Worm (Caenorhabditis elegans): ENCODE results near the gene mrpl-36.

DNA sequence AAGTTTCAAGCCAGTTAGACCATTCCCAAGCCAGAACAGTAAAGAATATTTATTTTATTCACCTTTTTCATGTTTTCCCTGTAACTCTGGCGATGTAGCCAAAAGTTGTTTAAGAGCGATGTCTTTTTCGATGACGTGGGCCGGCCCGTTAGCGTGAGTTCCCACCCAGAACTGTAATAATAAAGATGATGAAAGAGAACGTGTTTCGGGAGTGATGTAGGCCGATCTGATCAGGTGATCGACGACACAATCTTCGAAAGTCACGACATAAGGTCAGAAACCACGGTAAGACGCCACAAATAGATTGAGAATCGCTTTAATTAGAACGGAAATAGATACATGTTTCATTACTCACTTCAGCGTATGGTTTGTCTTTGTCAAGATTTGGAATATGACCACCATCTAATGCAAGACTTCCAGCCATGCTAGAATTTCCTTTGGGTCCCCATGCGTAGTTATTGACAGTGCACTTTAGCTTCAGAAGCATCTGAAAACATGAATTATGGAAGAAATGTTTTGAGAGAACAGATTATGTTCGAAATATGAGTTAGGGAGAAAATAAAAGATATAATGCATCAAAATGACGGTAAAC lies 40.9 kb downstream of the mrpl-36 start, which contains the start of gene ZK632.4:
- TF ChIP-seq drap-1 (GFP tag; optimal IDR thresholded peaks at IDR 0.05) (no peak), pha-4 (tag; optimal IDR thresholded peaks at IDR 0.05) (no peak), snpc-4 (tag; optimal IDR thresholded peaks at IDR 0.05) (no peak)

Measured in whole organism, mixed stage, embryonic.